Worm (Caenorhabditis elegans) whole organism, late embryonic: ENCODE data around the gene C56C10.9.
A peak's percentile ranks its signal among the peaks of the same experiment; 100 is the strongest.

ENCODE experiments used
- C08G9.2 ChIP-seq: sonication (generic microtip); optimal IDR thresholded peaks from 2 replicates; lab custom pipeline; 2016; ENCODE audit warnings: mild to moderate bottlenecking, missing genetic modification characterization, moderate library complexity, missing compliant biosample characterization
- F13H6.1 ChIP-seq: sonication (generic microtip); optimal IDR thresholded peaks from 2 replicates; lab custom pipeline; 2016; ENCODE audit warnings: missing genetic modification characterization, missing compliant biosample characterization
- ceh-30 ChIP-seq: fragments of 150-350 bp; optimal IDR thresholded peaks from 2 replicates; lab custom pipeline; 2014; ENCODE audit warnings: missing biosample characterization, missing genetic modification characterization
- ceh-34 ChIP-seq: sonication (generic microtip); optimal IDR thresholded peaks from 2 replicates; lab custom pipeline; 2016; ENCODE audit warnings: mild to moderate bottlenecking, missing genetic modification characterization, missing compliant biosample characterization
- ceh-45 ChIP-seq: fragments of 200-800 bp; sonication (Bioruptor generic); IDR thresholded peaks from 2 replicates; pipeline ENCODE4 v1.3.6; 2022; ENCODE audit warnings: missing genetic modification reagents, missing genetic modification characterization, missing compliant biosample characterization
- elt-2 ChIP-seq: sonication (generic microtip); optimal IDR thresholded peaks from 2 replicates; lab custom pipeline; 2016; ENCODE audit warnings: missing genetic modification reagents, missing genetic modification characterization, missing compliant biosample characterization
- fkh-10 ChIP-seq: fragments of 150-350 bp; optimal IDR thresholded peaks from 2 replicates; lab custom pipeline; 2014; ENCODE audit warnings: missing biosample characterization, missing genetic modification reagents, missing genetic modification characterization
- gmeb-2 ChIP-seq: sonication (generic microtip); optimal IDR thresholded peaks from 2 replicates; lab custom pipeline; 2016; ENCODE audit warnings: missing genetic modification characterization, inconsistent platforms, missing compliant biosample characterization
- hlh-8 ChIP-seq: sonication (generic microtip); optimal IDR thresholded peaks from 2 replicates; lab custom pipeline; 2016; ENCODE audit warnings: missing genotype, missing genetic modification characterization, missing compliant biosample characterization
- mec-3 ChIP-seq: sonication (generic microtip); optimal IDR thresholded peaks from 2 replicates; lab custom pipeline; 2016; ENCODE audit warnings: borderline replicate concordance, missing genetic modification characterization, missing compliant biosample characterization
- npax-4 ChIP-seq: sonication (generic microtip); optimal IDR thresholded peaks from 2 replicates; lab custom pipeline; 2016; ENCODE audit warnings: missing genetic modification characterization, missing compliant biosample characterization
- rnt-1 ChIP-seq: sonication (generic microtip); optimal IDR thresholded peaks from 2 replicates; lab custom pipeline; 2016; ENCODE audit warnings: missing genetic modification characterization, missing compliant biosample characterization
- sdc-2 ChIP-seq: sonication (generic microtip); optimal IDR thresholded peaks from 2 replicates; lab custom pipeline; 2016; ENCODE audit warnings: missing genotype, missing genetic modification characterization, missing compliant biosample characterization
- sox-2 ChIP-seq: fragments of 200-800 bp; sonication (Bioruptor generic); IDR thresholded peaks from 2 replicates; pipeline ENCODE4 v1.3.6; 2022; ENCODE audit warnings: missing genetic modification reagents, missing genetic modification characterization, missing compliant biosample characterization
- sox-4 ChIP-seq: sonication (generic microtip); optimal IDR thresholded peaks from 2 replicates; lab custom pipeline; 2017; ENCODE audit warnings: mild to moderate bottlenecking, missing genetic modification characterization, inconsistent platforms, missing compliant biosample characterization
- syd-9 ChIP-seq: sonication (generic microtip); optimal IDR thresholded peaks from 2 replicates; lab custom pipeline; 2016; ENCODE audit warnings: mild to moderate bottlenecking, missing genetic modification characterization, moderate library complexity, missing compliant biosample characterization
- tbx-2 ChIP-seq: sonication (generic microtip); optimal IDR thresholded peaks from 2 replicates; lab custom pipeline; 2016; ENCODE audit warnings: missing genetic modification characterization, missing compliant biosample characterization
- unc-55 ChIP-seq: sonication (generic microtip); optimal IDR thresholded peaks from 2 replicates; lab custom pipeline; 2017; ENCODE audit warnings: missing biosample characterization, missing genetic modification reagents, missing genetic modification characterization
- unc-86 ChIP-seq: sonication (generic microtip); optimal IDR thresholded peaks from 2 replicates; lab custom pipeline; 2016; ENCODE audit warnings: missing genetic modification characterization, missing compliant biosample characterization
- zip-5 ChIP-seq: sonication (generic microtip); optimal IDR thresholded peaks from 2 replicates; lab custom pipeline; 2016; ENCODE audit warnings: missing genetic modification characterization, missing compliant biosample characterization

The C56C10.9 gene

ce11 chrII:6558887-6559286 lies 33.3 kb downstream of the C56C10.9 start:
- TF ChIP-seq hlh-8 (tag; lab: Kevin White, UChicago) (no peak), sox-2 (GFP tag; lab: Robert Waterston, UW) (no peak)

DNA sequence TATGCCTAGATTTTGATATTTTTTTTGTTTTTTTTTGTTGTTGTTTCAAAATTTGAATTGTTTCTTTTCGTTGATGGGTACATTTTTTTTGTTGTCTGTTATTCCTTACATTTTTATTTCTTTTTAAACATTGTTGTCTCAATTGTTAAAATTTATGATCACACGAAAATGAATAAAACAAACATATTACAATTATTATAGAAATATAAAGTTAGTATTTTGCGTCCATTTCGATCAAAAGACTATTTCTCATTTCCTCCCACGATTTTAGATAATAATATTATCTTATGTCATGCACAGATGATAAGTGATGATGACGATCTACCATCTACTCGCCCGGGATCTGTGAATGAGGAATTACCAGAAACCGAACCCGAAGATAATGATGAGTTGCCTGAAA lies 37.5 kb downstream of the C56C10.9 start, which contains the start of gene wrn-1:
TSS of gene wrn-1 (plus strand) at position 301 of the 400 bp plus-strand sequence.
- TF ChIP-seq tbx-2 = no peak
- no peak for TF ChIP-seq zip-5 (tag; lab: Kevin White, UChicago)
- TF ChIP-seq npax-4 (tag; lab: Kevin White, UChicago) = no peak
- TF ChIP-seq elt-2 = no peak
- TF ChIP-seq fkh-10 (GFP tag; lab: Kevin White, UChicago) = no peak
- TF ChIP-seq F13H6.1 (tag; lab: Kevin White, UChicago) = no peak
- TF ChIP-seq sdc-2 (tag; lab: Kevin White, UChicago) = no peak
- no peak for TF ChIP-seq ceh-45 (GFP tag; lab: Robert Waterston, UW)
- no peak for TF ChIP-seq unc-86
- no peak for TF ChIP-seq sox-4 (tag; lab: Kevin White, UChicago)
- TF ChIP-seq syd-9 (tag; lab: Kevin White, UChicago) = no peak
- no peak for TF ChIP-seq C08G9.2 (tag; lab: Kevin White, UChicago)
- TF ChIP-seq gmeb-2 = no peak
- no peak for TF ChIP-seq ceh-34 (tag; lab: Kevin White, UChicago)
- TF ChIP-seq, all 69 proteins: peak for 0

DNA sequence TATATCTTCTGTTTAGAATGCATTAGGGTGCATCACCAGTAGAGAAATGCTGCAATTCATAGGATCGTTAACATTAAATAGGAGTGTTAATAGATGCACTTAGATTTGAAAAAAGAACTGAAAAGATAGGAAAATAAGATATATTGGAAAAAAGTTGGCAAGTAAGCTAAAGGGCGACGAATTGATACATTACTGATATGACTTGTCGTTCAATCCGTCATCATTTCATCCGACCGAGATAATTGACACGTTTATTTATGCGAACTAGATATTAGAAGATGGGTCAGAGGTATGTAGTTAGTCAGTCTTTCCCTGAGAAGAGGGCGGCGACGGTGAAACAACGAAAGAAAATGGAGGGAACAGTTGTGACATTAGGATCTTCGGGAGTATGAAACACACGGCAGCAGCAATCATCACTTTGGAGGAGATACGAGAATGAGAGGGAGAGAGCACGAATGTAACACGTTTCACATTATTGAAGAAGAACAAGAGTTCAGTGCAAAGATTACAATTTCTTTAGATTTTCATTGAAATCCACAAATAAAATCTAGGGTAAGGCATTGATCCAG lies 47.2 kb downstream of the C56C10.9 start, which contains the start of gene lron-15:
TSS of gene lron-15 (minus strand) at position 51 of the 569 bp plus-strand sequence.
- TF ChIP-seq ceh-30 (tag; lab: Kevin White, UChicago) (no peak), rnt-1 (tag; lab: Kevin White, UChicago) (peak; percentile 21), unc-55 (GFP tag; lab: Kevin White, UChicago) (peak; percentile 50), mec-3 (no peak)
